Worm (Caenorhabditis elegans) whole organism, L4/young adult: ENCODE data around the gene nhr-3.

Source experiments
- W03F9.2 ChIP-seq: fragments of 150-350 bp; optimal IDR thresholded peaks from 2 replicates; lab custom pipeline; 2014; ENCODE audit warnings: missing biosample characterization, missing genetic modification characterization
- dao-5 ChIP-seq: sonication (generic microtip); optimal IDR thresholded peaks from 2 replicates; lab custom pipeline; 2016; ENCODE audit warnings: missing genotype, missing genetic modification characterization, moderate library complexity, missing compliant biosample characterization
- him-1 ChIP-seq: sonication (generic microtip); optimal IDR thresholded peaks from 2 replicates; lab custom pipeline; 2016; ENCODE audit warnings: missing genotype, missing genetic modification reagents, missing genetic modification characterization, missing compliant biosample characterization

Gene nhr-3

DNA sequence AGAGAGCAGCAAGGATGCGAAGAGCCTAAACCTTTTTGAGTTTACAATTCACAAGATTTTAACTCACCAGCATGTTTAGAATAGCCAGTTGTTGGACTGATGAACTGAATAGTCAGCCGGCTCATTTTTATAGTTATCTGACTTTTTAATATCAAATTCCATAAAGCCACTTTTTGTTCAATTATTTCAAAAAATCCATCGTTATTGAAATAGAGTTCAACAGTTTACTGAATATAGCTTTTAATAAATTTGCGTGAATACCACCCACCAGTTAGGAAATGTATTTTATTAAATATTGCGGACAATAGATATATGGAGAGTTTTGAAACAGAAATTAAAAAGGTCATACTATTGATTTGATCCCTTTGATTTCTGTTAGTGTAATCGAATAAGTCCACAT lies 28.2 kb upstream of the nhr-3 start, which contains the start of gene nspc-20:
nspc-20 (minus strand) TSS at position 101 of the 400 bp plus-strand sequence.
- no peak for TF ChIP-seq W03F9.2 (tag; lab: Kevin White, UChicago)
- TF ChIP-seq dao-5, result no peak
- no peak for TF ChIP-seq him-1 (tag; lab: Kevin White, UChicago)

- TF ChIP-seq dao-5 (no peak), him-1 (tag; lab: Kevin White, UChicago) (no peak), W03F9.2 (tag; lab: Kevin White, UChicago) (no peak)
Measured at ce11 chrX:14534117-14534516, 24.2 kb upstream of the nhr-3 start, which contains the start of gene T24C2.5. Gene T24C2.5 (plus strand): TSS chrX:14534417.

- TF ChIP-seq dao-5 (no peak), W03F9.2 (tag; lab: Kevin White, UChicago) (no peak), him-1 (tag; lab: Kevin White, UChicago) (no peak)
Measured at ce11 chrX:14534596-14534995, 23.7 kb upstream of the nhr-3 start.

ce11 chrX:14535913-14536312 lies 22.4 kb upstream of the nhr-3 start:
- TF ChIP-seq dao-5 (no peak), W03F9.2 (tag; lab: Kevin White, UChicago) (no peak), him-1 (tag; lab: Kevin White, UChicago) (no peak)

- TF ChIP-seq W03F9.2 (tag; lab: Kevin White, UChicago) (no peak), him-1 (tag; lab: Kevin White, UChicago) (no peak), dao-5 (no peak)
Measured at ce11 chrX:14537625-14538024, 20.7 kb upstream of the nhr-3 start.

DNA sequence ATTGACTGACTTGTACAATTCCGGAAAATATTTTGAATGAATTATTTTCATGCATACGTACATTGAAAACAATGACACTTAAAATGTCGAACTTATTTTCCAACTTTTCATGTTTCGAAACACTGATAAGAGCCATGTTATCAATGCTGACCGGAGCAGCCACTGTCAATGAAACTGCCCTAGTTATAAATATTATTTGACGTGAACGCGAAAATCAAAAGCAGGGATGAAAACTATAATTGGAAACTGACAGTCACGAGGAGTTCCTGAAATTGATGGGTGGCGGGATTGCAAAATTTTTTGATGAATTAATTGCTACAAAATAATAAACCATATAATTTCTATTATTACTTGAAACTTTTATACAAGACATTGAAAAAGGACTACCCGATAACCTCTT lies 18.8 kb upstream of the nhr-3 start:
- TF ChIP-seq him-1 (tag; lab: Kevin White, UChicago) (no peak), dao-5 (no peak), W03F9.2 (tag; lab: Kevin White, UChicago) (no peak)

- TF ChIP-seq W03F9.2 (tag; lab: Kevin White, UChicago) (no peak), dao-5 (no peak), him-1 (tag; lab: Kevin White, UChicago) (no peak)
Measured at ce11 chrX:14541992-14542391, 16.3 kb upstream of the nhr-3 start, which contains the start of gene fbxa-81. Gene fbxa-81 (minus strand): TSS chrX:14542092.

DNA sequence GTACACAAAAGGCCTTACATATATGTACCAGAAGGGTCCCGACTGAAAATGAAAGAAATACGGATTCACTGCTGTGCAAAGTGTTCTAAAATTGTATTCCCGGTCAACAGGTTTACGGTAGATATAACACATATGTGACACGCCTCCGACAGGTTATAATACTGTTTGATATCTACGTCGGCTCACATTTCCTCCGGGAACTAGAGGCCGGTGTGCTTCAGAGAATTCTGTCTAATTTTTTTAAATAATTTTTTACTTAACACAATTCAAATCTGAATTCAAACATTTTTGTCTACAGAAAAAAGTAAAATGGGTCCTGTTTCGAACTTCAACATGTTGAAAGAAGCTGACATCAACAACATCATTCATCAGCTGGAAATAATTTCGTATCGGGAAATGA lies 15.1 kb upstream of the nhr-3 start, which contains the start of gene T24C2.3:
T24C2.3 (plus strand) TSS at position 301 of the 400 bp plus-strand sequence.
- TF ChIP-seq W03F9.2 (tag; lab: Kevin White, UChicago) (no peak), him-1 (tag; lab: Kevin White, UChicago) (no peak)

DNA sequence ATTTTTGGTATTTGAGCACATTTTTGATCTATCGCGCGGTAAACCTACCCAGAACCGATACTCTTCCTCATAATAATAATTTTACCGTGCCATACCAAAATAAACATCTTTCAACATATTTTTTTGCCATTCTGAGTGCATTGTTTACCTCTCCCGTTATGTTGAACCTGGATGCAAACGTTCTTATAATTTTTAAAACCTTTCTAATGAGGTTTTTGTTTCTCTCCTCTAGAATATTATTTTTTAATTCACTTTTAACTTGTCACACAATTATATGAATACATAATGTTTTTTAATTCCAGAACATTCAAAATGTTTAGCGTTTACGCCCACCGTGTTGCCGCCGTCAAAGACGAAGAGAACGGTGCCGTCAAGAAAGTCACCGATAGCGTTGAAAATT lies 12.8 kb upstream of the nhr-3 start, which contains the start of gene enri-2:
enri-2 (plus strand) TSS at position 301 of the 400 bp plus-strand sequence.
- TF ChIP-seq W03F9.2 (tag; lab: Kevin White, UChicago) (no peak), dao-5 (no peak), him-1 (tag; lab: Kevin White, UChicago) (no peak)

DNA sequence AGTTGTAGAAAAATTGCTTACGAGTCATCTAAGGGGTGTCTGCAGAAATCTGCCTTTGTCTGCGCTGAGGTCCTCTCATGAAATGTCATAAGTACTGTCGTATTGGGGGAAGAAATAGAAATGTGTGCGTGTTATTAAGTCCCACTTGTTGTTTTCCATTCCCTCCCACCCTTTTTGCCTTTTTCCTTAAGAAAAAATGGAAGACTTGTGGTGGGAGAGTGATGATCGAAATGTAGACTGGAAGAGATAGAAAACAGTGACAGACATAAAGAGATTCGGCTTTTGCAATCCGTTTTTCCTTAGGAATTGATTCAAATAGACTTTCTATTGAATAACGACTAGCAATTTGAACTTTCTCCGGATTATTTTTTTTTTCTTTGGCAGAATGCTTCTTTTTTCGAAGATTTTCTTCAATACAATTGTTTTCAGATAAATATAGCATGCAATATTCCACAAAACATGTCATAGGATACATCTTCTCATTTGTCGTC lies 8.6 kb upstream of the nhr-3 start, which contains the start of gene ram-5:
ram-5 (plus strand) TSS at position 441 of the 491 bp plus-strand sequence.
- TF ChIP-seq dao-5, result no peak
- no peak for TF ChIP-seq him-1 (tag; lab: Kevin White, UChicago)
- TF ChIP-seq W03F9.2 (tag; lab: Kevin White, UChicago), result no peak

ce11 chrX:14556403-14556802 lies 1.9 kb upstream of the nhr-3 start:
- TF ChIP-seq him-1 (tag; lab: Kevin White, UChicago), result no peak
- TF ChIP-seq dao-5, result no peak

DNA sequence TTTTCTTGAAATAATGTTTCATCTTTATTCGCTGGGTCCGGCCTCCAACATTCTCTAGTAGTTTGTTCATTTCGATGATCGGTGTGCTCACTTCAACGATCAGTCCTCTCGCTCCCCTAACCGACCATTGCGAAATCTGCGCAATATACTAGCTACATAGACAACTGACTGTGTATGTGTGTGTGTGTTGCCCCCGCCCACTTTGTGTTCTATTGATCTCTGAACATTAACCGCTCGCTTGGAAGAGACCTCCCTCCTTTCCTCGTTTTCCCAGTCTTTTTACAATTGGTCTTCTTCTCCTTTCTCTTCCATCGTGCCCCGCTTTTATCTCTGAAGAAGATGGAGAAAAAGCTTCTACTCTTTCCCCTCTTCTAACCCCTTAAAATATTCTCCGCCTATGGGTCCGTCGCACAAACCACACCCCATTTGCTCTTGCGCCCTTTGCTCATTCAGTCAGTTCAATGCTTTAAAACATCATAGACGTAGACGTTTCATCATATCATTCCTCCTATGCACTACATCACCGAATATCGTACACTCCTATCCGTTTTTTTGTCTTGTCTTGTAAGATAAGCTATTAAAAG lies 860 bp upstream of the nhr-3 start:
- no peak for TF ChIP-seq W03F9.2 (tag; lab: Kevin White, UChicago)
- no peak for TF ChIP-seq dao-5
- no peak for TF ChIP-seq him-1 (tag; lab: Kevin White, UChicago)

DNA sequence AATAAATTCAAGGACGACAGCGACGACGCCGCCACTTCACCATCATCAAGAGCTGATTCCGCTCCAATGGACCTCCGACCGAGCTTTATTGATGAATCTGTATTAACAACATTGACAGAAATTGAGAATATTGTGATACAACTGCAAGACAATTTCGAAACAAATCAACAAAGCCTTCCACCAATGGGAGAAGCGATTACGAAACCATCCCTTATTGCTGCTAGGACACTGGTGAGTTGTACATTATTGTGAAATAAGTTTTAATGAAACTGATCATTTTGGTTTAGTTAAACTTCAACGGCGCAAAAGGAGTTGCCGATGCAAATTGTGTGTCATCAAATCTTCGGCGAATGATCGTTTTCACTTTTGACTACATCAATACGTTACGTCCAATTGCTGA lies 780 bp downstream of the nhr-3 start:
- no peak for TF ChIP-seq him-1 (tag; lab: Kevin White, UChicago)
- no peak for TF ChIP-seq dao-5
- TF ChIP-seq W03F9.2 (tag; lab: Kevin White, UChicago), result no peak

ce11 chrX:14559519-14560296 lies 1.4 kb downstream of the nhr-3 start:
- TF ChIP-seq dao-5 (no peak), him-1 (tag; lab: Kevin White, UChicago) (no peak), W03F9.2 (tag; lab: Kevin White, UChicago) (no peak)
